Fruit fly (Drosophila melanogaster) whole organism, embryonic: Measurements from ENCODE around the gene Sox21a.

Experiments
- Awh ChIP-seq: fragments of 200-800 bp; sonication (Bioruptor generic); IDR thresholded peaks from 2 replicates; pipeline ENCODE4, ENCODE4 v1.3.6; 2022; ENCODE audit warnings: missing biosample characterization, missing genetic modification characterization
- Blimp-1 ChIP-seq: fragments of 200-800 bp; sonication (Bioruptor generic); optimal IDR thresholded peaks from 3 replicates; lab custom pipeline; 2018; ENCODE audit warnings: missing biosample characterization, missing genetic modification characterization, mild to moderate bottlenecking, moderate library complexity, missing genetic modification reagents
- CG10147 ChIP-seq: fragments of 200-800 bp; sonication (Bioruptor generic); optimal IDR thresholded peaks from 2 replicates; lab custom pipeline; 2019; ENCODE audit warnings: missing biosample characterization, mild to moderate bottlenecking, missing genetic modification characterization, moderate library complexity
- CG11504 ChIP-seq: fragments of 200-800 bp; sonication (Bioruptor generic); optimal IDR thresholded peaks from 3 replicates; lab custom pipeline; 2019; ENCODE audit warnings: missing biosample characterization, mild to moderate bottlenecking, missing genetic modification characterization, moderate library complexity
- CG12104 ChIP-seq: fragments of 200-800 bp; sonication (Bioruptor generic); optimal IDR thresholded peaks from 3 replicates; lab custom pipeline; 2016; ENCODE audit warnings: missing biosample characterization, missing genetic modification characterization
- CG12219 ChIP-seq: fragments of 200-800 bp; sonication (Bioruptor generic); optimal IDR thresholded peaks from 3 replicates; lab custom pipeline; 2018; ENCODE audit warnings: missing biosample characterization, mild to moderate bottlenecking, missing genetic modification characterization
- CG14710 ChIP-seq: fragments of 200-800 bp; sonication (Bioruptor generic); optimal IDR thresholded peaks from 3 replicates; lab custom pipeline; 2019; ENCODE audit warnings: missing biosample characterization, mild to moderate bottlenecking, missing genetic modification characterization, moderate library complexity
- CG17385 ChIP-seq: fragments of 200-800 bp; sonication (Bioruptor generic); optimal IDR thresholded peaks from 3 replicates; lab custom pipeline; 2018; ENCODE audit warnings: missing biosample characterization, mild to moderate bottlenecking, missing genetic modification characterization
- CG17802 ChIP-seq: fragments of 200-800 bp; sonication (Bioruptor generic); optimal IDR thresholded peaks from 2 replicates; lab custom pipeline; 2018; ENCODE audit warnings: missing biosample characterization, mild to moderate bottlenecking, missing genetic modification characterization, moderate library complexity
- CG3281 ChIP-seq: fragments of 200-800 bp; sonication (Bioruptor generic); optimal IDR thresholded peaks from 3 replicates; lab custom pipeline; 2017; ENCODE audit warnings: missing biosample characterization, mild to moderate bottlenecking, missing genetic modification characterization
- CG4328 ChIP-seq: fragments of 200-800 bp; sonication (Bioruptor generic); optimal IDR thresholded peaks from 3 replicates; lab custom pipeline; 2017; ENCODE audit warnings: missing biosample characterization, missing genetic modification reagents, missing genetic modification characterization
- CG6689 ChIP-seq: fragments of 200-800 bp; sonication (Bioruptor generic); IDR thresholded peaks from 2 replicates; pipeline ENCODE4 v1.3.6; 2022; ENCODE audit warnings: missing biosample characterization, missing genetic modification characterization
- CG6791 ChIP-seq: fragments of 200-800 bp; sonication (Bioruptor generic); IDR thresholded peaks from 3 replicates; pipeline ENCODE4 v1.3.6; 2022; ENCODE audit warnings: missing biosample characterization, missing genetic modification characterization; ENCODE audit not compliant: partially characterized antibody
- CG8359 ChIP-seq: fragments of 200-800 bp; sonication (Bioruptor generic); optimal IDR thresholded peaks from 2 replicates; lab custom pipeline; 2017; ENCODE audit warnings: missing biosample characterization, mild to moderate bottlenecking, missing genetic modification characterization, borderline replicate concordance
- CG8478 ChIP-seq: fragments of >200 bp; optimal IDR thresholded peaks from 2 replicates; lab custom pipeline; 2018
- CG8924 ChIP-seq: fragments of 200-800 bp; optimal IDR thresholded peaks from 3 replicates; lab custom pipeline; 2019; ENCODE audit warnings: missing biosample characterization, mild to moderate bottlenecking, missing genetic modification characterization, moderate library complexity
- CG9817 ChIP-seq: fragments of 200-800 bp; sonication (Bioruptor generic); optimal IDR thresholded peaks from 2 replicates; lab custom pipeline; 2018; ENCODE audit warnings: missing biosample characterization, mild to moderate bottlenecking, missing genetic modification characterization, moderate library complexity
- Camta ChIP-seq: fragments of 200-800 bp; sonication (Bioruptor generic); optimal IDR thresholded peaks from 2 replicates; lab custom pipeline; 2016; ENCODE audit warnings: missing biosample characterization, missing genetic modification characterization
- E2f1 ChIP-seq: fragments of 200-800 bp; sonication (Bioruptor generic); IDR thresholded peaks from 2 replicates; pipeline ENCODE4 v1.3.6; 2022; ENCODE audit warnings: missing biosample characterization, missing genetic modification characterization
- Fer3 ChIP-seq: fragments of 200-800 bp; sonication (Bioruptor generic); optimal IDR thresholded peaks from 2 replicates; lab custom pipeline; 2018; ENCODE audit warnings: missing biosample characterization, mild to moderate bottlenecking, missing genetic modification characterization, moderate library complexity
- Gug ChIP-seq: fragments of 200-800 bp; sonication (Bioruptor generic); IDR thresholded peaks from 4 replicates; pipeline ENCODE4 v1.3.6; 2022; ENCODE audit warnings: missing biosample characterization, missing genetic modification characterization
- HLH4C ChIP-seq: fragments of 200-800 bp; sonication (Bioruptor generic); IDR thresholded peaks from 3 replicates; pipeline ENCODE4 v1.3.6; 2022; ENCODE audit warnings: missing biosample characterization, missing genetic modification characterization; ENCODE audit not compliant: partially characterized antibody
- Hr3 ChIP-seq: fragments of 200-800 bp; sonication (Bioruptor generic); optimal IDR thresholded peaks from 3 replicates; lab custom pipeline; 2016; ENCODE audit warnings: missing biosample characterization, missing genetic modification characterization
- Lim3 ChIP-seq: fragments of 200-800 bp; sonication (Bioruptor generic); IDR thresholded peaks from 2 replicates; pipeline ENCODE4 v1.3.6; 2022; ENCODE audit warnings: missing biosample characterization, missing genetic modification characterization
- Mad ChIP-seq: fragments of 200-800 bp; sonication (Bioruptor generic); optimal IDR thresholded peaks from 2 replicates; lab custom pipeline; 2016; ENCODE audit warnings: missing biosample characterization, missing genetic modification characterization
- Myb ChIP-seq: fragments of 200-800 bp; sonication (Bioruptor generic); optimal IDR thresholded peaks from 2 replicates; lab custom pipeline; 2016; ENCODE audit warnings: missing biosample characterization, missing genetic modification characterization
- Nf-YA ChIP-seq: fragments of 200-800 bp; sonication (Bioruptor generic); IDR thresholded peaks from 2 replicates; pipeline ENCODE4 v1.3.6; 2022; ENCODE audit warnings: missing biosample characterization, missing genetic modification characterization
- Opbp ChIP-seq: fragments of 200-800 bp; sonication (Bioruptor generic); IDR thresholded peaks from 3 replicates; pipeline ENCODE4 v1.3.6; 2022; ENCODE audit warnings: missing biosample characterization, missing genetic modification characterization; ENCODE audit not compliant: partially characterized antibody
- Rfx ChIP-seq: fragments of 200-800 bp; sonication (Bioruptor generic); IDR thresholded peaks from 2 replicates; pipeline ENCODE4 v1.3.6; 2022; ENCODE audit warnings: missing biosample characterization, missing genetic modification characterization
- TFAM ChIP-seq: fragments of 200-800 bp; sonication (Bioruptor generic); optimal IDR thresholded peaks from 2 replicates; lab custom pipeline; 2017; ENCODE audit warnings: missing biosample characterization, missing genetic modification characterization, inconsistent platforms
- ab ChIP-seq: fragments of 200-800 bp; sonication (Bioruptor generic); optimal IDR thresholded peaks from 2 replicates; lab custom pipeline; 2016; ENCODE audit warnings: missing biosample characterization, missing genetic modification characterization
- ase ChIP-seq: fragments of 200-800 bp; sonication (Bioruptor generic); IDR thresholded peaks from 3 replicates; pipeline ENCODE4 v1.3.6; 2022; ENCODE audit warnings: missing biosample characterization, missing genetic modification characterization
- bsh ChIP-seq, 2 experiments: fragments of 200-800 bp; sonication (Bioruptor generic); optimal IDR thresholded peaks; 2 replicates each; lab custom pipeline; 2017 to 2018; ENCODE audit warnings: mild to moderate bottlenecking in 2 of 2, missing biosample characterization in 2 of 2, missing genetic modification characterization in 2 of 2, moderate library complexity in 1 of 2
- chif ChIP-seq, 2 experiments: fragments of 200-800 bp; sonication (Bioruptor generic); optimal IDR thresholded peaks; 3 replicates each; lab custom pipeline; 2016; ENCODE audit warnings: missing biosample characterization in 2 of 2, missing genetic modification characterization in 2 of 2
- chinmo ChIP-seq: fragments of 200-800 bp; sonication (Bioruptor generic); IDR thresholded peaks from 4 replicates; pipeline ENCODE4 v1.3.6; 2022; ENCODE audit warnings: missing biosample characterization, missing genetic modification characterization; ENCODE audit not compliant: partially characterized antibody
- chm ChIP-seq: fragments of 200-800 bp; sonication (Bioruptor generic); IDR thresholded peaks from 2 replicates; pipeline ENCODE4 v1.3.6; 2022; ENCODE audit warnings: missing biosample characterization, missing genetic modification characterization
- croc ChIP-seq: fragments of 200-800 bp; sonication (Bioruptor generic); conservative IDR thresholded peaks from 3 replicates; pipeline ENCODE4 v1.3.6; 2022; ENCODE audit warnings: missing biosample characterization, missing genetic modification characterization
- crp ChIP-seq, 2 experiments: fragments of 200-800 bp; sonication (Bioruptor generic); optimal IDR thresholded peaks; 2 replicates in 1 of 2; 3 replicates in 1 of 2; lab custom pipeline; 2017; ENCODE audit warnings: missing biosample characterization in 2 of 2, missing genetic modification characterization in 2 of 2, mild to moderate bottlenecking in 1 of 2, moderate library complexity in 1 of 2
- dm ChIP-seq: fragments of 200-800 bp; sonication (Bioruptor generic); optimal IDR thresholded peaks from 3 replicates; lab custom pipeline; 2016; ENCODE audit warnings: missing biosample characterization, missing genetic modification characterization
- eyg ChIP-seq: fragments of 200-800 bp; sonication (Bioruptor generic); optimal IDR thresholded peaks from 3 replicates; lab custom pipeline; 2016; ENCODE audit warnings: missing biosample characterization, missing genetic modification characterization
- gcm ChIP-seq: fragments of 200-800 bp; sonication (Bioruptor generic); optimal IDR thresholded peaks from 2 replicates; lab custom pipeline; 2019; ENCODE audit warnings: missing biosample characterization, mild to moderate bottlenecking, missing genetic modification characterization, moderate library complexity
- hbn ChIP-seq: fragments of 200-800 bp; sonication (Bioruptor generic); IDR thresholded peaks from 2 replicates; pipeline ENCODE4 v1.3.6; 2022; ENCODE audit warnings: missing biosample characterization, missing genetic modification characterization; ENCODE audit not compliant: partially characterized antibody
- her ChIP-seq: fragments of 200-800 bp; sonication (Bioruptor generic); optimal IDR thresholded peaks from 2 replicates; lab custom pipeline; 2016; ENCODE audit warnings: missing biosample characterization, missing genetic modification characterization
- lmd ChIP-seq: fragments of 200-800 bp; sonication (Bioruptor generic); IDR thresholded peaks from 2 replicates; pipeline ENCODE4 v1.3.6; 2022; ENCODE audit warnings: missing biosample characterization, missing genetic modification characterization
- peb ChIP-seq: fragments of 200-800 bp; sonication (Bioruptor generic); IDR thresholded peaks from 2 replicates; pipeline ENCODE4 v1.3.6; 2022; ENCODE audit warnings: missing biosample characterization, missing genetic modification characterization
- prd ChIP-seq, 3 experiments: fragments of >200 bp in 2 of 3; fragments of 200-800 bp in 1 of 3; sonication (Bioruptor generic) in 1 of 3; optimal IDR thresholded peaks in 2 of 3; IDR thresholded peaks in 1 of 3; 2 replicates in 2 of 3; 3 replicates in 1 of 3; pipeline versions ENCODE4 v1.3.6 to Lab custom; 2017 to 2022; ENCODE audit warnings: missing biosample characterization in 1 of 3, missing genetic modification characterization in 1 of 3
- ranshi ChIP-seq: fragments of 200-800 bp; sonication (Bioruptor generic); IDR thresholded peaks from 2 replicates; pipeline ENCODE4 v1.3.6; 2022; ENCODE audit warnings: missing biosample characterization, missing genetic modification characterization
- repo ChIP-seq: fragments of 200-800 bp; sonication (Bioruptor generic); optimal IDR thresholded peaks from 2 replicates; lab custom pipeline; 2016; ENCODE audit warnings: missing biosample characterization, missing genetic modification characterization
- trh ChIP-seq: fragments of 200-800 bp; sonication (Bioruptor generic); optimal IDR thresholded peaks from 2 replicates; lab custom pipeline; 2016; ENCODE audit warnings: missing biosample characterization, missing genetic modification characterization

Sox21a gene

DNA sequence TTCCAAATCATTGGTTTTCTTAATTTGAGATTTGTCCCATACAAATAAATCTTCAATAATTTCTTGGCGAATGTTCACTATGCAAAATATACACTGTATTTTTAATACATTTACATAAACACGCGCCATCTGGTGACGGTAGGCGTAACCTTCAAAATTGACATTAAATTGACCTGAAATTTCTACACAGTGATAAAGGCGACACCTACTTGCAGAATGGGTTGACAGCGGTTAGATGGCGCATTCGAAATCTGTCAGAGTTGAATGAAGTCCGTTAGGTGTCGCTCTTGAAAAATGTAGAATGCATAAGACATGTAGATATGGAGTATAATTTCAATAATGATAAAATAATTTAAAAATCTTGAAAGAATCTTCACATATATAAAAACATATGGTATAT is 3.5 kb upstream of the Sox21a start (continued):
- TF ChIP-seq Rfx (GFP tag; lab: Robert Waterston, UW) (peak; percentile 94), ab (GFP tag; lab: Kevin White, UChicago) (peak; percentile 50), Opbp (GFP tag; lab: Robert Waterston, UW) (peak; percentile 67), lmd (GFP tag; lab: Robert Waterston, UW) (peak; percentile 87), Blimp-1 (peak; percentile 54), CG3281 (GFP tag; lab: Kevin White, UChicago) (peak; percentile 25), ranshi (GFP tag; lab: Robert Waterston, UW) (peak; percentile 65; the same call in 1 of the 2 replicates), her (GFP tag; lab: Kevin White, UChicago) (peak; percentile 77), ase (GFP tag; lab: Robert Waterston, UW) (peak; percentile 88), hbn (GFP tag; lab: Robert Waterston, UW) (no peak), eyg (GFP tag; lab: Kevin White, UChicago) (peak; percentile 65), Camta (peak; percentile 83), peb (GFP tag; lab: Robert Waterston, UW) (peak; percentile 40; the same call in 1 of the 2 replicates), bsh (GFP tag; optimal IDR thresholded peaks at IDR 0.05; lab: Kevin White, UChicago) (peak in 1 of 2 experiments; percentile 69), Nf-YA (GFP tag; lab: Robert Waterston, UW) (no peak; the same call in 1 of the 2 replicates), CG8359 (GFP tag; lab: Kevin White, UChicago) (no peak), Fer3 (tag; lab: Kevin White, UChicago) (peak; percentile 64), CG8924 (tag; lab: Kevin White, UChicago) (peak; percentile 11), Lim3 (GFP tag; lab: Robert Waterston, UW) (no peak), Awh (GFP tag; lab: Robert Waterston, UW) (peak; percentile 55; the same call in 1 of the 2 replicates), CG14710 (tag; lab: Kevin White, UChicago) (peak; percentile 59), CG12104 (GFP tag; lab: Kevin White, UChicago) (peak; percentile 23), E2f1 (GFP tag; lab: Robert Waterston, UW) (peak; percentile 67), TFAM (GFP tag; lab: Kevin White, UChicago) (no peak), CG17802 (tag; lab: Kevin White, UChicago) (peak; percentile 48), chif (GFP tag; optimal IDR thresholded peaks at IDR 0.05; lab: Kevin White, UChicago) (peak; percentile 77 to 93), prd (optimal IDR thresholded peaks at IDR 0.05; lab: Kevin White, UChicago) (no peak), prd (GFP tag; IDR thresholded peaks at IDR 0.05; lab: Robert Waterston, UW) (peak; percentile 88), CG9817 (tag; lab: Kevin White, UChicago) (peak; percentile 93), Hr3 (peak; percentile 88), CG8478 (peak; percentile 93), Mad (GFP tag; lab: Kevin White, UChicago) (peak; percentile 72), CG17385 (GFP tag; lab: Kevin White, UChicago) (peak; percentile 13), repo (peak; percentile 68), croc (peak; percentile 69; the same call in 2 of the 3 replicates), CG6689 (peak; percentile 45; the same call in 1 of the 2 replicates), gcm (GFP tag; lab: Kevin White, UChicago) (peak; percentile 44), CG6791 (GFP tag; lab: Robert Waterston, UW) (peak; percentile 66; the same call in 2 of the 3 replicates), crp (GFP tag; optimal IDR thresholded peaks at IDR 0.05; lab: Kevin White, UChicago) (peak in 1 of 2 experiments; percentile 6), CG12219 (peak; percentile 12), CG11504 (peak; percentile 64), HLH4C (GFP tag; lab: Robert Waterston, UW) (no peak), CG10147 (GFP tag; lab: Kevin White, UChicago) (peak; percentile 35), chm (GFP tag; lab: Robert Waterston, UW) (no peak), trh (GFP tag; lab: Kevin White, UChicago) (peak; percentile 62), CG4328 (GFP tag; lab: Kevin White, UChicago) (peak; percentile 24), dm (peak; percentile 72), Myb (GFP tag; lab: Kevin White, UChicago) (peak; percentile 78), chinmo (GFP tag; lab: Robert Waterston, UW) (no peak), Gug (GFP tag; lab: Robert Waterston, UW) (peak; percentile 87)
